Worm (Caenorhabditis elegans) whole organism, late embryonic: ENCODE data around the gene Y39B6A.37.

ENCODE experiments used
- ceh-9 ChIP-seq: sonication (generic microtip); optimal IDR thresholded peaks from 2 replicates; lab custom pipeline; 2016; ENCODE audit warnings: mild to moderate bottlenecking, missing genetic modification characterization, inconsistent platforms, missing compliant biosample characterization
- nfya-1 ChIP-seq: sonication (generic microtip); optimal IDR thresholded peaks from 2 replicates; lab custom pipeline; 2017; ENCODE audit warnings: missing genetic modification characterization, mild to moderate bottlenecking, missing compliant biosample characterization, antibody characterized with exemption, moderate library complexity
- nhr-232 ChIP-seq: sonication (generic microtip); optimal IDR thresholded peaks from 2 replicates; lab custom pipeline; 2016; ENCODE audit warnings: missing genetic modification characterization, missing compliant biosample characterization
- odd-2 ChIP-seq: sonication (generic microtip); optimal IDR thresholded peaks from 2 replicates; lab custom pipeline; 2017; ENCODE audit warnings: antibody characterized with exemption, mild to moderate bottlenecking, missing genetic modification characterization, missing compliant biosample characterization

DNA sequence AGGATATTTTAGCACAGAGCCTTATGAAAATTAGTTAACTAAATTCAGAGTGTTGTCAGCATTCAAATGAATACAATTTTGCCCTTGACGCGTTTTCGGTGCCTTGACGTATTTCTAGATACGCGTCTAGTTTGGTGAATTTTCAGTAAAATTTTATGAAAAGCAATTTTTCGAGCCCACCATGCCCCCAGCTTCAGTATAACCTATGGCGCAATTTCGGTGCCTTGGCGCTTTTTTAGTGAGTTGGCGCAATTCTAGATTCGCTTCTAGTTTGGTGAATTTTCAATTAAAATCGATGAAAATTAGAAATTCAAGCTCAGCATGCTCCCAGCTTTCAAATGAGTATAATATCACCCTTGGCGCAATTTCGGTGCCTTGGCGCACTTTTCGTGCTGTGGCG, 22.6 kb downstream of the Y39B6A.37 start:
- TF ChIP-seq odd-2: no peak
- TF ChIP-seq nfya-1 (tag; lab: Kevin White, UChicago): no peak
- TF ChIP-seq nhr-232 (tag; lab: Kevin White, UChicago): no peak
- no peak for TF ChIP-seq ceh-9 (tag; lab: Kevin White, UChicago)
